Fruit fly (Drosophila melanogaster): ENCODE results near the gene Lgr4.

Lgr4 gene

DNA sequence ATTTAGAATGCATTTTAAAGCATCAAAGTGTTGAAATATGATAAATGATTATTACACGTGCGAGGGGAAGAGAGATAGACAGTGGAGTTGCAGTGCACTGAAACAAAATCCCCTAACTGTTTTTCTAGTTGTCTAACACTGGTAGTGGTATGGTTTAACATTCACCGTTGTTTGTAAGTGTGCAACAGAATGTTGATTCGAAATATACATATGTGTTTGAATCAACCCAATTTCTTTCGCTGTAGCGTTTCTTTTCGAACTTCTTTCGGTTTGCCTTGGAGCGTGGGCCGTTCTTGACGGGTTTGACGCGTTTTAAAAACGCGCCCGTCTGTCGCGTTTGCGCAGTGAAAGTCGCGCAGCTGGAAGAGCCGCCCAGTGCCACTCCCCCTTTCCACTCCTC, 32.3 kb upstream of the Lgr4 start (continued):
- TF ChIP-seq cad (GFP tag; optimal IDR thresholded peaks at IDR 0.05) (no peak), chif (GFP tag; optimal IDR thresholded peaks at IDR 0.05) (peak in 1 of 2 experiments; percentile 2), Hmr (GFP tag; optimal IDR thresholded peaks at IDR 0.05) (no peak), ftz-f1 (GFP tag; optimal IDR thresholded peaks at IDR 0.05) (no peak), CG6254 (GFP tag; optimal IDR thresholded peaks at IDR 0.05) (peak; percentile 31), Camta (GFP tag; optimal IDR thresholded peaks at IDR 0.05) (no peak), tx (GFP tag; optimal IDR thresholded peaks at IDR 0.05) (no peak), jing (GFP tag; optimal IDR thresholded peaks at IDR 0.05) (no peak), CG12659 (GFP tag; optimal IDR thresholded peaks at IDR 0.05) (no peak), sr (GFP tag; IDR thresholded peaks at IDR 0.05) (no peak), Poxn (GFP tag; IDR thresholded peaks at IDR 0.05) (no peak), crol (GFP tag; IDR thresholded peaks at IDR 0.05) (no peak), lov (optimal IDR thresholded peaks at IDR 0.05) (no peak), lov (GFP tag; IDR thresholded peaks at IDR 0.05) (no peak), pita (GFP tag; optimal IDR thresholded peaks at IDR 0.05) (no peak), CG12219 (GFP tag; optimal IDR thresholded peaks at IDR 0.05) (no peak), CG13624 (GFP tag; optimal IDR thresholded peaks at IDR 0.05) (no peak), CG31365 (tag; optimal IDR thresholded peaks at IDR 0.05) (no peak), HLH54F (GFP tag; optimal IDR thresholded peaks at IDR 0.05) (no peak), hkb (optimal IDR thresholded peaks at IDR 0.05) (no peak), hkb (GFP tag; IDR thresholded peaks at IDR 0.05) (no peak), CG6272 (GFP tag; IDR thresholded peaks at IDR 0.05) (no peak), CHES-1-like (GFP tag; optimal IDR thresholded peaks at IDR 0.05) (no peak), CG15479 (GFP tag; optimal IDR thresholded peaks at IDR 0.05) (no peak), vvl (GFP tag; IDR thresholded peaks at IDR 0.05) (peak; percentile 47; the same call in 1 of the 2 replicates), Ets65A (GFP tag) (peak; percentile 18), hbn (GFP tag; IDR thresholded peaks at IDR 0.05; ENCODE audit: partially characterized antibody) (no peak), CG10462 (GFP tag; optimal IDR thresholded peaks at IDR 0.05) (no peak), B-H1 (GFP tag; IDR thresholded peaks at IDR 0.05) (no peak), z (GFP tag; IDR thresholded peaks at IDR 0.05) (no peak), CG7372 (GFP tag; IDR thresholded peaks at IDR 0.05) (no peak), unpg (GFP tag; optimal IDR thresholded peaks at IDR 0.05) (peak; percentile 12), exex (tag; optimal IDR thresholded peaks at IDR 0.05) (no peak), CG30403 (GFP tag; optimal IDR thresholded peaks at IDR 0.05) (no peak), CG8478 (optimal IDR thresholded peaks at IDR 0.05) (no peak), CG2678 (tag; optimal IDR thresholded peaks at IDR 0.05) (peak; percentile 7), Mrtf (GFP tag; IDR thresholded peaks at IDR 0.05) (no peak), mirr (GFP tag; optimal IDR thresholded peaks at IDR 0.05) (no peak), CG4328 (GFP tag; optimal IDR thresholded peaks at IDR 0.05) (no peak), ci (GFP tag; IDR thresholded peaks at IDR 0.05) (0 out of 3 replicates have a peak, but pooled peaks have one; percentile 8), sug (tag; optimal IDR thresholded peaks at IDR 0.05) (no peak), Sox102F (GFP tag; optimal IDR thresholded peaks at IDR 0.05) (peak; percentile 37), oc (tag; optimal IDR thresholded peaks at IDR 0.05) (peak; percentile 9), CG11723 (GFP tag; optimal IDR thresholded peaks at IDR 0.05) (no peak), repo (GFP tag; optimal IDR thresholded peaks at IDR 0.05) (no peak), CkIIα-i1 (GFP tag; IDR thresholded peaks at IDR 0.05) (no peak), sc (optimal IDR thresholded peaks at IDR 0.05) (no peak), sc (GFP tag; optimal IDR thresholded peaks at IDR 0.05) (no peak), amos (GFP tag; IDR thresholded peaks at IDR 0.05; ENCODE audit: partially characterized antibody) (no peak), CG31441 (GFP tag; IDR thresholded peaks at IDR 0.05) (no peak; the same call in 1 of the 2 replicates), CG6654 (GFP tag; optimal IDR thresholded peaks at IDR 0.05) (no peak), Dfd (GFP tag; optimal IDR thresholded peaks at IDR 0.05) (no peak), ham (GFP tag; IDR thresholded peaks at IDR 0.05) (no peak), CG4707 (GFP tag; optimal IDR thresholded peaks at IDR 0.05) (no peak)

Measured in whole organism, embryonic.